Fruit fly (Drosophila melanogaster) whole organism, wandering third instar larva: ENCODE results near the gene Prosalpha4T1.

ENCODE experiments used
- dsf ChIP-seq: sonication (Bioruptor generic); optimal IDR thresholded peaks from 2 replicates; lab custom pipeline; 2016; ENCODE audit warnings: missing biosample characterization, missing genetic modification characterization, borderline replicate concordance
- h ChIP-seq: fragments of 200-800 bp; sonication (Bioruptor generic); optimal IDR thresholded peaks from 3 replicates; lab custom pipeline; 2016; ENCODE audit warnings: missing biosample characterization, mild to moderate bottlenecking, missing genetic modification characterization
- pan ChIP-seq: fragments of >200 bp; optimal IDR thresholded peaks from 2 replicates; lab custom pipeline; 2017

- no peak for TF ChIP-seq pan (lab: Kevin White, UChicago)
- TF ChIP-seq dsf (GFP tag; lab: Kevin White, UChicago): no peak
- no peak for TF ChIP-seq h (GFP tag; lab: Kevin White, UChicago)
These were observed 9.9 kb downstream of the Prosalpha4T1 start, which contains the start of gene CG17267 for dm6 chr3R:20739000-20739399.
